Worm (Caenorhabditis elegans): ENCODE data around the gene mma-1.

The mma-1 gene

DNA sequence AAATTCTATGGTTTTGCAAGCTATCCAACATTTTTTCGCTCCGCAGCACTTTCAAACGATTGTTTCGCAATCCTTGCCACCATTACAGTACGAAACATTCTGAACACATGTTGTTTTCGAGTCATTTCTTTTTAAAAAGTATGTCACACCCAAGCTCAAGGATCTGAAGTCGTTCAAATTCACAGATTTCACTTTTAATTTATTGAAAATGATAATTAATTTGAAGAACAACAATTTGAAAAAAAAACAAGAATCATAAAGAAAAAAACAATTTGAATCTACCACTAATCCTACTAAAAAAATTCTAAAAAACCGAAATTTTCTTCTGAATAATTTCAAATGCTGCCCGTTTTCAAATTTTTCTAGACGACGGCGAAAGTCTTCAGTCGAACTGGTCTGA lies 3.7 kb downstream of the mma-1 start, which contains the start of gene C14C10.2:
Gene C14C10.2, minus strand, starts transcription at position 101 of the 400 bp plus-strand sequence.
- no peak for TF ChIP-seq eor-1 (tag; optimal IDR thresholded peaks at IDR 0.05)

DNA sequence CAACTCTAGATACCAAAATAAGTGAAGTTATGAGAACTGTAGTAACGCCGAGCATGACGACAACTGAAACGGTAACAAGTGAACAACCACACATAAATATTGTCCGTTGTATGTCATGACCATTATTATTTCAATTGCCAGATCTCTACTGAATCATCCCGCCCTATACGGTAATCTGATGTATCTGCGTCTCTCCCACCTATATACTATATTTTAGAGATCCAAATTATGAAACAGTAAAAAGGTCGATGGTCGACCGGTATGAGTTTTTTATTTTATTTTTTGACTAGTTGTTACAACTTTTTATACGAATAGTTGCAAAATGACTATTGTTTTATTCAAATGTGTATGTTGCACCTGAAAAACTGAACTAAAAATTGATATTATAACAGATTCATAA lies 5.5 kb downstream of the mma-1 start, which contains the start of gene ttr-43:
Gene ttr-43, minus strand, starts transcription at position 101 of the 400 bp plus-strand sequence.
- TF ChIP-seq nhr-237 (tag; optimal IDR thresholded peaks at IDR 0.05) (no peak), nhr-12 (tag; optimal IDR thresholded peaks at IDR 0.05) (no peak), aly-2 (tag; optimal IDR thresholded peaks at IDR 0.05) (no peak), fkh-10 (GFP tag; optimal IDR thresholded peaks at IDR 0.05) (no peak), ztf-11 (tag; optimal IDR thresholded peaks at IDR 0.05) (no peak), elt-2 (tag; optimal IDR thresholded peaks at IDR 0.05) (no peak), elt-3 (tag; optimal IDR thresholded peaks at IDR 0.05) (no peak), snpc-4 (tag; optimal IDR thresholded peaks at IDR 0.05) (no peak), zag-1 (tag; optimal IDR thresholded peaks at IDR 0.05) (no peak), unc-62 (GFP tag; optimal IDR thresholded peaks at IDR 0.05) (no peak), nfya-1 (tag; optimal IDR thresholded peaks at IDR 0.05; ENCODE audit: insufficient read depth) (no peak), nhr-11 (tag; optimal IDR thresholded peaks at IDR 0.05) (no peak), tbx-2 (tag; optimal IDR thresholded peaks at IDR 0.05) (no peak), egl-5 (tag; optimal IDR thresholded peaks at IDR 0.05) (no peak), nhr-43 (tag; optimal IDR thresholded peaks at IDR 0.05; ENCODE audit: poor library complexity, severe bottlenecking) (no peak), skn-1 (tag; optimal IDR thresholded peaks at IDR 0.05) (no peak), ceh-82 (tag; optimal IDR thresholded peaks at IDR 0.05) (no peak), fos-1 (tag; optimal IDR thresholded peaks at IDR 0.05) (no peak), lsy-12 (tag; optimal IDR thresholded peaks at IDR 0.05) (no peak), ztf-4 (tag; optimal IDR thresholded peaks at IDR 0.05) (no peak)

DNA sequence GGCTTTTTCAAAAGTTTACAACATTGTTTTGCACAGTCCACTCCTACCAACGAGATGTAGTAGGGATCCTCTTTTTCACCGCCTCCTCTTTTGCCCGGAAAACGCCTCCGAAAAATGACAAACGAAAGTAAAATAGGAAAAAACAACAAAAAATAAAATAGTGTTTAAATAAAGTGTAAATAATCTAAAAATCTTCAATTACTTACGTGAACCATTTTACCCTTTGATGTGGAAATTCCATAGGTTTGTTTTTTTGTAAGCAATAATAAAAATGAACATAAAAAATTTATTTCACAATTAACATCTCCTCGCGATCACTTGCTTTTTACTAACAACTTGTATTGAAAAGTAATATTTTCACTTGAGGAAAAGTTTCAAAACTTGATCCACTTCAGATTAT lies 8.1 kb downstream of the mma-1 start, which contains the start of gene C14C10.1:
Gene C14C10.1, plus strand, starts transcription at position 301 of the 400 bp plus-strand sequence.
- TF ChIP-seq lin-15B (tag; optimal IDR thresholded peaks at IDR 0.05) (no peak), nhr-77 (tag; optimal IDR thresholded peaks at IDR 0.05) (no peak), nhr-43 (tag; optimal IDR thresholded peaks at IDR 0.05; ENCODE audit: poor library complexity, severe bottlenecking) (no peak), skn-1 (tag; optimal IDR thresholded peaks at IDR 0.05) (no peak), pqm-1 (tag; optimal IDR thresholded peaks at IDR 0.05) (no peak), eor-1 (tag; optimal IDR thresholded peaks at IDR 0.05) (no peak), ceh-16 (tag; optimal IDR thresholded peaks at IDR 0.05) (no peak)

DNA sequence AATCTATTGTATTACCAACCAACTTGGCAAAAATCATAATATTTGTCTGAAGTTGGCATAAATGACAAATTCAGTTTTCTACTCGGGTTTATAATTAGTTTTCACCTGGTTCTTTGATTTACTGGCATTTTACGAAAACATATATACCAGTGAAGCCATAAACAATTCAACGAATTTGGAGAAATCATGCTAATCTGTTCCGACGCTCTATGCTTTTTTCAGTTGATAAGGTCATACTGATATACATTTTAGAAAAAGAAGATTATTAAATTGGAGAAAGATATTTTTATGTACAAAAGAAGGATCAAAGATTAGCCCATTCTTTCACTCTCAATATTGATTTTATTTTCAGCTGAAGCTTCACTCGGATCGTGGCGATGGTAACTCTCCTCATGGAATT lies 9.3 kb downstream of the mma-1 start:
- TF ChIP-seq snpc-4 (tag; optimal IDR thresholded peaks at IDR 0.05) (no peak), elt-3 (tag; optimal IDR thresholded peaks at IDR 0.05) (no peak), unc-39 (tag; optimal IDR thresholded peaks at IDR 0.05) (no peak), egl-27 (tag; optimal IDR thresholded peaks at IDR 0.05) (no peak), tbx-2 (tag; optimal IDR thresholded peaks at IDR 0.05) (no peak), sea-2 (GFP tag; optimal IDR thresholded peaks at IDR 0.05) (no peak), unc-62 (GFP tag; optimal IDR thresholded peaks at IDR 0.05) (no peak), mdl-1 (tag; optimal IDR thresholded peaks at IDR 0.05) (no peak), fkh-10 (GFP tag; optimal IDR thresholded peaks at IDR 0.05) (no peak), nhr-11 (tag; optimal IDR thresholded peaks at IDR 0.05) (no peak), nhr-76 (tag; optimal IDR thresholded peaks at IDR 0.05) (no peak), hmg-11 (tag; optimal IDR thresholded peaks at IDR 0.05) (no peak), ZK546.5 (tag; optimal IDR thresholded peaks at IDR 0.05) (no peak), eor-1 (tag; optimal IDR thresholded peaks at IDR 0.05) (no peak), egl-5 (tag; optimal IDR thresholded peaks at IDR 0.05) (no peak), jun-1 (tag; optimal IDR thresholded peaks at IDR 0.05) (no peak), nhr-12 (tag; optimal IDR thresholded peaks at IDR 0.05) (no peak), nfya-1 (tag; optimal IDR thresholded peaks at IDR 0.05; ENCODE audit: insufficient read depth) (no peak), nhr-67 (tag; optimal IDR thresholded peaks at IDR 0.05) (no peak)

DNA sequence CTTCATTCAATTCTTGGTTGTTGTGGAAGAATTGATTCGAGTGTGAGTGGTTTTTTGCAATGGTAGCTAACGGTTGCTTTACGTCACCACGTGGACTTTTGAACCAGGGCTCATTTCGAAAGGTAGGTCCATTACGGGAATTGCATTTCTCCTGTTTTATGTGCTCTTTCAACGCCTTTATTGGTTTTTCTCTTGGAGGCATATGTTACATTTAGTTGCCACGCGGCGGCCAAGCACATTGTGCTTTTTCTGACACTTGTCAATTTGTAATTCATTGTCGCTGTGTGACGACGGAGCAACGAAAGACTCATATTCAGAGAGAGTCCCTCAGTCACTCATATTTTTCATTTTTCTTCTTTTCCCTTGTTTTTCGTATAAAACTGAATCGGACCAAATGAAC lies 11.3 kb downstream of the mma-1 start:
- no peak for TF ChIP-seq pqm-1 (tag; optimal IDR thresholded peaks at IDR 0.05)
- no peak for TF ChIP-seq egl-5 (tag; optimal IDR thresholded peaks at IDR 0.05)
- no peak for TF ChIP-seq elt-1 (tag; optimal IDR thresholded peaks at IDR 0.05)
- no peak for TF ChIP-seq tbx-2 (tag; optimal IDR thresholded peaks at IDR 0.05)
- no peak for TF ChIP-seq sea-2 (GFP tag; optimal IDR thresholded peaks at IDR 0.05)
- TF ChIP-seq ZK546.5 (tag; optimal IDR thresholded peaks at IDR 0.05), result no peak
- no peak for TF ChIP-seq jun-1 (tag; optimal IDR thresholded peaks at IDR 0.05)
- TF ChIP-seq fkh-2 (tag; optimal IDR thresholded peaks at IDR 0.05), result no peak
- no peak for TF ChIP-seq aly-2 (tag; optimal IDR thresholded peaks at IDR 0.05)
- no peak for TF ChIP-seq egl-27 (tag; optimal IDR thresholded peaks at IDR 0.05)
- TF ChIP-seq nhr-43 (tag; optimal IDR thresholded peaks at IDR 0.05; ENCODE audit: poor library complexity, severe bottlenecking), result no peak

Data from whole organism, L3 larva.